Worm (Caenorhabditis elegans) whole organism, dauer: Measurements from ENCODE around the gene srx-1.

Experiments used
- unc-62 ChIP-seq: sonication (generic microtip); optimal IDR thresholded peaks from 2 replicates; lab custom pipeline; 2017; ENCODE audit warnings: missing biosample characterization, missing genetic modification reagents, missing genetic modification characterization

srx-1 gene

ce11 chrV:9005243-9005642, 1.8 kb downstream of the srx-1 start, which contains the start of gene srx-3:
Gene srx-3, plus strand, starts transcription at chrV:9005543.
- TF ChIP-seq unc-62 (GFP tag; lab: Kevin White, UChicago) = no peak

- TF ChIP-seq unc-62 (GFP tag; lab: Kevin White, UChicago) = no peak
Observed at ce11 chrV:9009175-9009574, 5.7 kb downstream of the srx-1 start, which contains the start of gene srx-2. Gene srx-2, plus strand, starts transcription at chrV:9009475.

ce11 chrV:9013765-9014164, 10.3 kb downstream of the srx-1 start, which contains the start of gene srh-201:
Gene srh-201, minus strand, starts transcription at chrV:9013865.
- TF ChIP-seq unc-62 (GFP tag; lab: Kevin White, UChicago) = no peak

ce11 chrV:9015540-9015939, 12.1 kb downstream of the srx-1 start, which contains the start of gene srt-18:
Gene srt-18, minus strand, starts transcription at chrV:9015640.
- TF ChIP-seq unc-62 (GFP tag; lab: Kevin White, UChicago) = no peak

ce11 chrV:9016479-9016878, 13.0 kb downstream of the srx-1 start, which contains the start of gene oac-40:
Gene oac-40, plus strand, starts transcription at chrV:9016779.
- TF ChIP-seq unc-62 (GFP tag; lab: Kevin White, UChicago) = no peak

- TF ChIP-seq unc-62 (GFP tag; lab: Kevin White, UChicago) = no peak
Observed at ce11 chrV:9018871-9019270, 15.4 kb downstream of the srx-1 start.

ce11 chrV:9022078-9022477, 18.6 kb downstream of the srx-1 start, which contains the start of gene oac-41:
Gene oac-41, minus strand, starts transcription at chrV:9022178.
- TF ChIP-seq unc-62 (GFP tag; lab: Kevin White, UChicago) = no peak

- TF ChIP-seq unc-62 (GFP tag; lab: Kevin White, UChicago) = no peak
Observed at ce11 chrV:9024713-9025112, 21.2 kb downstream of the srx-1 start, which contains the start of gene bus-1. Gene bus-1, minus strand, starts transcription at chrV:9024813.

ce11 chrV:9030248-9030647, 26.8 kb downstream of the srx-1 start, which contains the start of gene C25E10.5:
Gene C25E10.5, plus strand, starts transcription at chrV:9030548.
- TF ChIP-seq unc-62 (GFP tag; lab: Kevin White, UChicago) = no peak

- no peak for TF ChIP-seq unc-62 (GFP tag; lab: Kevin White, UChicago)
Observed at ce11 chrV:9033267-9033666, 29.8 kb downstream of the srx-1 start, which contains the start of gene C25E10.4. Gene C25E10.4, plus strand, starts transcription at chrV:9033567.

ce11 chrV:9035685-9036084, 32.2 kb downstream of the srx-1 start, which contains the start of gene srsx-34:
Gene srsx-34, plus strand, starts transcription at chrV:9035985.
- no peak for TF ChIP-seq unc-62 (GFP tag; lab: Kevin White, UChicago)

- no peak for TF ChIP-seq unc-62 (GFP tag; lab: Kevin White, UChicago)
Observed at ce11 chrV:9041030-9041429, 37.6 kb downstream of the srx-1 start, which contains the start of gene cyp-33B1. Gene cyp-33B1, plus strand, starts transcription at chrV:9041330.

ce11 chrV:9044871-9045270, 41.4 kb downstream of the srx-1 start, which contains the start of gene nhr-30:
Gene nhr-30, plus strand, starts transcription at chrV:9045171.
- no peak for TF ChIP-seq unc-62 (GFP tag; lab: Kevin White, UChicago)

ce11 chrV:9047555-9048049, 44.1 kb downstream of the srx-1 start, which contains the start of gene C25E10.17:
Gene C25E10.17, minus strand, starts transcription at chrV:9047605.
- TF ChIP-seq unc-62 (GFP tag; lab: Kevin White, UChicago) = no peak

- no peak for TF ChIP-seq unc-62 (GFP tag; lab: Kevin White, UChicago)
Observed at ce11 chrV:9049271-9049670, 45.8 kb downstream of the srx-1 start.

- TF ChIP-seq unc-62 (GFP tag; lab: Kevin White, UChicago) = no peak
Observed at ce11 chrV:9051100-9051499, 47.6 kb downstream of the srx-1 start, which contains the start of gene C25E10.7. Gene C25E10.7, minus strand, starts transcription at chrV:9051200.

- no peak for TF ChIP-seq unc-62 (GFP tag; lab: Kevin White, UChicago)
Observed at ce11 chrV:9053235-9053634, 49.8 kb downstream of the srx-1 start.
